Fruit fly (Drosophila melanogaster) whole organism, embryonic: Measurements from ENCODE around the gene ND-13A.

Experiments used
- Atf3 ChIP-seq: fragments of 200-800 bp; sonication (Bioruptor generic); optimal IDR thresholded peaks from 3 replicates; lab custom pipeline; 2016; ENCODE audit warnings: missing biosample characterization, missing genetic modification characterization
- Blimp-1 ChIP-seq: fragments of 200-800 bp; sonication (Bioruptor generic); optimal IDR thresholded peaks from 3 replicates; lab custom pipeline; 2018; ENCODE audit warnings: missing biosample characterization, missing genetic modification characterization, mild to moderate bottlenecking, moderate library complexity, missing genetic modification reagents
- CG11696 ChIP-seq: fragments of 200-800 bp; sonication (Bioruptor generic); IDR thresholded peaks from 2 replicates; pipeline ENCODE4 v1.3.6; 2022; ENCODE audit warnings: missing biosample characterization, missing genetic modification characterization
- CG12071 ChIP-seq: fragments of 200-800 bp; sonication (Bioruptor generic); optimal IDR thresholded peaks from 3 replicates; lab custom pipeline; 2018; ENCODE audit warnings: missing biosample characterization, mild to moderate bottlenecking, missing genetic modification characterization
- CG12104 ChIP-seq: fragments of 200-800 bp; sonication (Bioruptor generic); optimal IDR thresholded peaks from 3 replicates; lab custom pipeline; 2016; ENCODE audit warnings: missing biosample characterization, missing genetic modification characterization
- CG13894 ChIP-seq: fragments of 200-800 bp; sonication (Bioruptor generic); optimal IDR thresholded peaks from 3 replicates; lab custom pipeline; 2018; ENCODE audit warnings: missing biosample characterization, mild to moderate bottlenecking, missing genetic modification characterization, moderate library complexity
- CG14710 ChIP-seq: fragments of 200-800 bp; sonication (Bioruptor generic); optimal IDR thresholded peaks from 3 replicates; lab custom pipeline; 2019; ENCODE audit warnings: missing biosample characterization, mild to moderate bottlenecking, missing genetic modification characterization, moderate library complexity
- CG15696 ChIP-seq: fragments of 200-800 bp; sonication (Bioruptor generic); optimal IDR thresholded peaks from 2 replicates; lab custom pipeline; 2019; ENCODE audit warnings: missing biosample characterization, mild to moderate bottlenecking, missing genetic modification characterization, moderate library complexity
- CG17612 ChIP-seq: fragments of 200-800 bp; sonication (Bioruptor generic); IDR thresholded peaks from 2 replicates; pipeline ENCODE4 v1.3.6; 2022; ENCODE audit warnings: missing biosample characterization, missing genetic modification characterization
- CG17912 ChIP-seq: fragments of 200-800 bp; sonication (Bioruptor generic); optimal IDR thresholded peaks from 2 replicates; lab custom pipeline; 2018; ENCODE audit warnings: missing biosample characterization, mild to moderate bottlenecking, missing genetic modification characterization
- CG18476 ChIP-seq: fragments of 200-800 bp; sonication (Bioruptor generic); optimal IDR thresholded peaks from 2 replicates; lab custom pipeline; 2016; ENCODE audit warnings: missing biosample characterization, mild to moderate bottlenecking, missing genetic modification characterization
- CG3838 ChIP-seq: fragments of 200-800 bp; sonication (Bioruptor generic); optimal IDR thresholded peaks from 3 replicates; lab custom pipeline; 2016; ENCODE audit warnings: missing biosample characterization, missing genetic modification characterization
- CG4404 ChIP-seq: fragments of 200-800 bp; sonication (Bioruptor generic); IDR thresholded peaks from 2 replicates; pipeline ENCODE4 v1.3.6; 2022; ENCODE audit warnings: missing biosample characterization, missing genetic modification characterization
- CG4424 ChIP-seq: fragments of 200-800 bp; sonication (Bioruptor generic); optimal IDR thresholded peaks from 3 replicates; lab custom pipeline; 2016; ENCODE audit warnings: missing biosample characterization, missing genetic modification characterization
- CG4617 ChIP-seq: fragments of 200-800 bp; sonication (Bioruptor generic); optimal IDR thresholded peaks from 3 replicates; lab custom pipeline; 2016; ENCODE audit warnings: missing biosample characterization, missing genetic modification characterization, borderline replicate concordance
- CG7839 ChIP-seq: fragments of 200-800 bp; sonication (Bioruptor generic); optimal IDR thresholded peaks from 3 replicates; lab custom pipeline; 2018; ENCODE audit warnings: missing biosample characterization, mild to moderate bottlenecking, missing genetic modification characterization, moderate library complexity
- CG7928 ChIP-seq: fragments of 200-800 bp; sonication (Bioruptor generic); optimal IDR thresholded peaks from 2 replicates; lab custom pipeline; 2017; ENCODE audit warnings: missing biosample characterization, mild to moderate bottlenecking, missing genetic modification characterization
- CG8478 ChIP-seq: fragments of >200 bp; optimal IDR thresholded peaks from 2 replicates; lab custom pipeline; 2018
- CG9797 ChIP-seq: fragments of 200-800 bp; sonication (Bioruptor generic); optimal IDR thresholded peaks from 3 replicates; lab custom pipeline; 2018; ENCODE audit warnings: missing biosample characterization, mild to moderate bottlenecking, missing genetic modification characterization
- CG9876 ChIP-seq: fragments of 200-800 bp; sonication (Bioruptor generic); optimal IDR thresholded peaks from 2 replicates; lab custom pipeline; 2016; ENCODE audit warnings: missing biosample characterization, missing genetic modification characterization
- Dip3 ChIP-seq: fragments of 200-800 bp; sonication (Bioruptor generic); optimal IDR thresholded peaks from 3 replicates; lab custom pipeline; 2016; ENCODE audit warnings: missing biosample characterization, missing genetic modification characterization
- Dp ChIP-seq: fragments of 200-800 bp; sonication (Bioruptor generic); optimal IDR thresholded peaks from 2 replicates; lab custom pipeline; 2018; ENCODE audit warnings: missing biosample characterization, mild to moderate bottlenecking, missing genetic modification characterization, moderate library complexity
- Elba2 ChIP-seq: fragments of 200-800 bp; sonication (Bioruptor generic); optimal IDR thresholded peaks from 3 replicates; lab custom pipeline; 2016; ENCODE audit warnings: missing biosample characterization, missing genetic modification characterization
- HmgD ChIP-seq: fragments of 200-800 bp; sonication (Bioruptor generic); optimal IDR thresholded peaks from 3 replicates; lab custom pipeline; 2016; ENCODE audit warnings: missing biosample characterization, missing genetic modification characterization
- Hr39 ChIP-seq: fragments of >200 bp; optimal IDR thresholded peaks from 2 replicates; lab custom pipeline; 2017
- Hsf ChIP-seq: fragments of 200-800 bp; sonication (Bioruptor generic); optimal IDR thresholded peaks from 3 replicates; lab custom pipeline; 2016; ENCODE audit warnings: missing biosample characterization, missing genetic modification characterization
- Jarid2 ChIP-seq: fragments of 200-800 bp; sonication (Bioruptor generic); optimal IDR thresholded peaks from 3 replicates; lab custom pipeline; 2017; ENCODE audit warnings: mild to moderate bottlenecking, missing biosample characterization, missing genetic modification reagents, missing genetic modification characterization
- Optix ChIP-seq: fragments of 200-800 bp; sonication (Bioruptor generic); IDR thresholded peaks from 3 replicates; pipeline ENCODE4 v1.3.6; 2022; ENCODE audit warnings: missing biosample characterization, missing genetic modification characterization
- Ptx1 ChIP-seq: fragments of 200-800 bp; sonication (Bioruptor generic); IDR thresholded peaks from 2 replicates; pipeline ENCODE4 v1.3.6; 2022; ENCODE audit warnings: missing biosample characterization, missing genetic modification characterization
- Six4 ChIP-seq: fragments of 200-800 bp; sonication (Bioruptor generic); optimal IDR thresholded peaks from 2 replicates; lab custom pipeline; 2016; ENCODE audit warnings: missing biosample characterization, missing genetic modification characterization
- Sry-δ ChIP-seq: fragments of 200-800 bp; sonication (Bioruptor generic); optimal IDR thresholded peaks from 2 replicates; lab custom pipeline; 2016; ENCODE audit warnings: missing biosample characterization, missing genetic modification characterization
- bigmax ChIP-seq: fragments of 200-800 bp; sonication (Bioruptor generic); optimal IDR thresholded peaks from 2 replicates; lab custom pipeline; 2018; ENCODE audit warnings: missing biosample characterization, mild to moderate bottlenecking, missing genetic modification characterization
- danr ChIP-seq: fragments of 200-800 bp; sonication (Bioruptor generic); IDR thresholded peaks from 2 replicates; pipeline ENCODE4 v1.3.6; 2022; ENCODE audit warnings: missing biosample characterization, missing genetic modification characterization
- exex ChIP-seq: fragments of 200-800 bp; sonication (Bioruptor generic); optimal IDR thresholded peaks from 4 replicates; lab custom pipeline; 2018; ENCODE audit warnings: missing biosample characterization, mild to moderate bottlenecking, missing genetic modification characterization, moderate library complexity
- grau ChIP-seq: fragments of 200-800 bp; optimal IDR thresholded peaks from 3 replicates; lab custom pipeline; 2019; ENCODE audit warnings: missing biosample characterization, mild to moderate bottlenecking, missing genetic modification characterization, moderate library complexity
- hb ChIP-seq: fragments of 200-800 bp; sonication (Bioruptor generic); IDR thresholded peaks from 3 replicates; pipeline ENCODE4 v1.3.6; 2022; ENCODE audit warnings: missing biosample characterization, missing genetic modification characterization; ENCODE audit not compliant: partially characterized antibody
- insv ChIP-seq, 2 experiments: fragments of 200-800 bp; sonication (Bioruptor generic); optimal IDR thresholded peaks; 3 replicates each; lab custom pipeline; 2016 to 2018; ENCODE audit warnings: missing biosample characterization in 2 of 2, missing genetic modification characterization in 2 of 2
- ken ChIP-seq: fragments of 200-800 bp; sonication (Bioruptor generic); IDR thresholded peaks from 3 replicates; pipeline ENCODE4 v1.3.6; 2022; ENCODE audit warnings: missing biosample characterization, missing genetic modification characterization
- phol ChIP-seq: fragments of 200-800 bp; sonication (Bioruptor generic); optimal IDR thresholded peaks from 3 replicates; lab custom pipeline; 2018; ENCODE audit warnings: missing biosample characterization, mild to moderate bottlenecking, missing genetic modification characterization, moderate library complexity
- pita ChIP-seq: fragments of 200-800 bp; sonication (Bioruptor generic); optimal IDR thresholded peaks from 2 replicates; lab custom pipeline; 2017; ENCODE audit warnings: missing biosample characterization, mild to moderate bottlenecking, missing genetic modification characterization
- row ChIP-seq: fragments of 200-800 bp; sonication (Bioruptor generic); IDR thresholded peaks from 3 replicates; pipeline ENCODE4 v1.3.6; 2022; ENCODE audit warnings: missing biosample characterization, missing genetic modification characterization
- run ChIP-seq: fragments of 200-800 bp; sonication (Bioruptor generic); optimal IDR thresholded peaks from 3 replicates; lab custom pipeline; 2018; ENCODE audit warnings: missing biosample characterization, mild to moderate bottlenecking, missing genetic modification characterization
- sd ChIP-seq: fragments of 200-800 bp; sonication (Bioruptor generic); optimal IDR thresholded peaks from 3 replicates; lab custom pipeline; 2018; ENCODE audit warnings: missing biosample characterization, mild to moderate bottlenecking, missing genetic modification characterization, moderate library complexity
- so ChIP-seq: fragments of 200-800 bp; sonication (Bioruptor generic); IDR thresholded peaks from 3 replicates; pipeline ENCODE4 v1.3.6; 2022; ENCODE audit warnings: missing biosample characterization, missing genetic modification characterization
- sob ChIP-seq: fragments of 200-800 bp; sonication (Bioruptor generic); IDR thresholded peaks from 2 replicates; pipeline ENCODE4 v1.3.6; 2022; ENCODE audit warnings: missing biosample characterization, missing genetic modification characterization
- tap ChIP-seq: fragments of 200-800 bp; optimal IDR thresholded peaks from 3 replicates; lab custom pipeline; 2019; ENCODE audit warnings: missing biosample characterization, mild to moderate bottlenecking, missing genetic modification characterization, moderate library complexity
- tll ChIP-seq, 2 experiments: fragments of 200-800 bp in 1 of 2; fragments of >200 bp in 1 of 2; sonication (Bioruptor generic) in 1 of 2; optimal IDR thresholded peaks; 2 replicates each; lab custom pipeline; 2017 to 2019; ENCODE audit warnings: missing biosample characterization in 2 of 2, missing genetic modification characterization in 2 of 2, mild to moderate bottlenecking in 1 of 2, moderate library complexity in 1 of 2
- unpg ChIP-seq: fragments of 200-800 bp; sonication (Bioruptor generic); optimal IDR thresholded peaks from 3 replicates; lab custom pipeline; 2018; ENCODE audit warnings: missing biosample characterization, mild to moderate bottlenecking, missing genetic modification characterization, moderate library complexity
- wdn ChIP-seq: fragments of 200-800 bp; sonication (Bioruptor generic); IDR thresholded peaks from 2 replicates; pipeline ENCODE4 v1.3.6; 2022; ENCODE audit warnings: missing biosample characterization, missing genetic modification characterization
- yki ChIP-seq: fragments of >200 bp; optimal IDR thresholded peaks from 3 replicates; lab custom pipeline; 2018

Gene ND-13A

DNA sequence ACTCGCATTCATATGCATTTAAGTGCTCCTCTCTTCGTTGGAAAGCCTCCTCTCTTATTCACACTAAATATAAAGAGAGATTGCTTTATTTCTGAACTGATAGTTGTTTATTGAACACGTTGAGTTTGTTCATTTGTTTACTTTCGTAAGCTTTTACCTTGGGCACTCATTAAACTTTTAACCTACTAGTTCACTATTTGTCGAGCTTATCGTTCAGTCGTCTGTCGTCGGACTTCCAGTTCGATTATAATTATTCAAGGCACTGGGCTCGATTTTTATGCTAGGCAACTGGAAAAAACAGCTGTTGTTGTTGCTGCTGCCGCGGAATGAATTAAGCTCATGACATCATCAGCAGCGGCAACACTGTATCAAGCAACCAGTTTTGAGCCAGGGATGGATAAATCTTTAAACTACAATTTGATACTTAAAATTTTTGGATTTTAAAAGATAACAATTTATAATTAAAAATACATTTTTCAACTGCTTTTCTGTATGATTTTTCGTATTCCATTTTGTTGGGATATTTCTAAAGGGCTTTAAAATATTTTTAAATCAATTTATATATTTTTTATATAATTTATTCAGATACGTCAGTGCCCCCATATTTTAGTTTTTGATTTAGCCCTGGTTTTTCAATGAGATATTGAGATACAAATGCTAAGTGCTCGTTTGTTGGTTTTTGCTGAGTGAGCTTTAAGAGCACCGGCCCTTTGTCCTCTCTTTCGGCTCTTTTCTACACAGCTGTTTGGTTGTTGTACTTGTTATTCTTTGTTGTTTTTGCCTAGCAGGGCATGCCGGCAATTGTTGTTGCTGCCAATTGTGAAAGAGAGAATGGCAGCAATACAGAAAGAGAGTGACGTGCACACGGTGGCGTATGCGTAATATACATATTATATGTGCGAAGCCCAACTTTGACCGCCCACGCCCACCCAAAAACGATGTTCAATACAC is 45.4 kb upstream of the ND-13A start (continued):
- TF ChIP-seq wdn (GFP tag; lab: Robert Waterston, UW) (peak; percentile 92), ken (GFP tag; lab: Robert Waterston, UW) (peak; percentile 82), Hsf (peak; percentile 65), Hr39 (no peak), Dip3 (GFP tag; lab: Kevin White, UChicago) (peak; percentile 12), CG9876 (GFP tag; lab: Kevin White, UChicago) (no peak), CG13894 (peak; percentile 96), CG8478 (lab: Kevin White, UChicago) (no peak), unpg (GFP tag; lab: Kevin White, UChicago) (peak; percentile 94), CG4617 (GFP tag; lab: Kevin White, UChicago) (no peak), HmgD (GFP tag; lab: Kevin White, UChicago) (no peak), sob (peak; percentile 96), tll (GFP tag; optimal IDR thresholded peaks at IDR 0.05; lab: Kevin White, UChicago) (no peak), Sry-δ (GFP tag; lab: Kevin White, UChicago) (no peak), Optix (no peak), tap (peak; percentile 94), run (tag; lab: Kevin White, UChicago) (peak; percentile 93), CG18476 (GFP tag; lab: Kevin White, UChicago) (peak; percentile 79), Atf3 (GFP tag; lab: Kevin White, UChicago) (peak; percentile 72), CG7839 (tag; lab: Kevin White, UChicago) (peak; percentile 98), CG15696 (peak; percentile 76), sd (tag; lab: Kevin White, UChicago) (peak; percentile 91), CG9797 (GFP tag; lab: Kevin White, UChicago) (no peak), CG17912 (GFP tag; lab: Kevin White, UChicago) (peak; percentile 38), danr (GFP tag; lab: Robert Waterston, UW) (peak; percentile 83; the same call in 1 of the 2 replicates), row (GFP tag; lab: Robert Waterston, UW) (peak; percentile 95), Elba2 (GFP tag; lab: Kevin White, UChicago) (no peak), CG4404 (GFP tag; lab: Robert Waterston, UW) (peak; percentile 87), Six4 (GFP tag; lab: Kevin White, UChicago) (peak; percentile 83), CG3838 (GFP tag; lab: Kevin White, UChicago) (peak; percentile 29), exex (tag; lab: Kevin White, UChicago) (peak; percentile 89), CG14710 (peak; percentile 88), CG4424 (GFP tag; lab: Kevin White, UChicago) (peak; percentile 87), hb (GFP tag; lab: Robert Waterston, UW) (no peak), CG7928 (GFP tag; lab: Kevin White, UChicago) (peak; percentile 94), so (GFP tag; lab: Robert Waterston, UW) (peak; percentile 97), pita (no peak), Dp (GFP tag; lab: Kevin White, UChicago) (no peak), phol (tag; lab: Kevin White, UChicago) (peak; percentile 95), Blimp-1 (GFP tag; lab: Kevin White, UChicago) (peak; percentile 93), Ptx1 (GFP tag; lab: Robert Waterston, UW) (peak; percentile 98), yki (lab: Kevin White, UChicago) (no peak), bigmax (no peak), CG12104 (GFP tag; lab: Kevin White, UChicago) (peak; percentile 94), insv (GFP tag; optimal IDR thresholded peaks at IDR 0.05; lab: Kevin White, UChicago) (peak in 1 of 2 experiments; percentile 68), CG17612 (GFP tag; lab: Robert Waterston, UW) (peak; percentile 92), CG12071 (peak; percentile 47), grau (peak; percentile 97), Jarid2 (GFP tag; lab: Kevin White, UChicago) (peak; percentile 76), CG11696 (peak; percentile 89)
